Worm (Caenorhabditis elegans): ENCODE measurements around the gene F40G12.10.
"Not testable (repeated sequence)": the region's sequence is repeated elsewhere in the genome, so short reads cannot be mapped to it uniquely, and the experiment has no call there.

The F40G12.10 gene

DNA sequence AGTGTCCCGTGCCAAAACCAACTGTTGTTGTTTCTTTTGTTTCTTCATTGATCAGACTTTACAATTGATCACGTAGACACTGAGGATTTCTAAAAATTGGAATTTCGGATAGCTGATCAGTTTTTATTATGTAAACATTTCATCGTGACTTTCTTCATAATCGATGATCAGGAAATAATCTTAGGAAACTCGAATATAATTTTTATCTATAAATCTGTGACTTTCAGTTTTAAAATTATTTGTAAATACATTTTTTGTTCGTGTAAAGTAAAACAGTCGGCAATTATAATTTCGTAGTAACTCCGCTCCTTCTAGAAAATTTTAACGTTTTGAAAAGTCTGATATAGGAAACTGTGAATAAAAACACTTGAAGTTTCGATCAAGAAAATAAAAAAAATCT lies 12.6 kb upstream of the F40G12.10 start, which contains the start of gene F40G12.5:
Gene F40G12.5, minus strand, starts transcription at position 101 of the 400 bp plus-strand sequence.
- TF ChIP-seq bed-3 (GFP tag; optimal IDR thresholded peaks at IDR 0.05), result no peak
- TF ChIP-seq zip-8 (tag; optimal IDR thresholded peaks at IDR 0.05), result no peak
- TF ChIP-seq ceh-39 (tag; optimal IDR thresholded peaks at IDR 0.05), result no peak
- TF ChIP-seq mab-5 (tag; optimal IDR thresholded peaks at IDR 0.05), result no peak

DNA sequence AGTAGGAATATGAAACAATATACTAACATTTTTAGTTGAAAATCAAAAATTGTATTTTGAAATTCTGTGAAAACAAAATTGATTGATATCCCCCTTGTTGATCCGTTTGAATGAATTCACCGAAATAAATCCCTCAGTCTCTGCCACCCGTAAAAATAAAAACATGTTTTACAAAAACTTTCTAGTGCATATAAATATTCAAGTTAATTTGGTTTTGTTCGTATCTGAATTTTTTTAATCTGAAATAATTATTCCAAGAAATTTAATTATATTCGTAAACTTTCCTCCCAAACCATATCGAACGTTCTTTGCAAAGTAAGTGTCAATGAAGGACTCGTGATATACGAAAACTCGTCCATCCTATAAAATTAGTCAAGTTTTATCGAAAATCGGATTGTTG lies 10.3 kb upstream of the F40G12.10 start, which contains the start of gene F40G12.6:
Gene F40G12.6, minus strand, starts transcription at position 101 of the 400 bp plus-strand sequence.
- no peak for TF ChIP-seq unc-120 (tag; optimal IDR thresholded peaks at IDR 0.05; ENCODE audit: poor library complexity, severe bottlenecking)
- no peak for TF ChIP-seq unc-62 (GFP tag; optimal IDR thresholded peaks at IDR 0.05)
- TF ChIP-seq snpc-4 (tag; optimal IDR thresholded peaks at IDR 0.05), result no peak
- no peak for TF ChIP-seq mls-2 (tag; optimal IDR thresholded peaks at IDR 0.05)
- TF ChIP-seq ham-2 (GFP tag; optimal IDR thresholded peaks at IDR 0.05), result no peak

DNA sequence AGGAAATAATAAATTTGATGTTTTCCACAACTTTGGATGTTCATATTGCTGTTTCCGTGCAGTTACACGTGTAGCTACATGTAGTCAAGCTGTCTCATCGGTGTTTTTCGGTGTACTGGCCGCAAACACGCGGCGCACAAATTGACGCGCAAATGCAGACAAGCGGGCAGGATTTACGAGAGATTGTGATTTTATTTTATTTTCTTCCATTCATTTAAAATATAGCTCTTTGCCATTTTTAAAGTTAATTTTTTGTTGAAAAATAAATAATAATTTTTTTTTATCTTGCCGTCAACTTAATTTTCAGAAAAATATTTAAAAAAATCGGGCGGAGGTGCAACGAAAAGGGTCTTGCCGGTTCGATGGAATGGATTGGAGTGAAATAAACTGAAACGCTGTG lies 9.1 kb upstream of the F40G12.10 start, which contains the start of gene F40G12.7:
Gene F40G12.7, plus strand, starts transcription at position 301 of the 400 bp plus-strand sequence.
- not testable (repeated sequence) for TF ChIP-seq ceh-39, mls-2, lsy-2 (tag; optimal IDR thresholded peaks at IDR 0.05)

DNA sequence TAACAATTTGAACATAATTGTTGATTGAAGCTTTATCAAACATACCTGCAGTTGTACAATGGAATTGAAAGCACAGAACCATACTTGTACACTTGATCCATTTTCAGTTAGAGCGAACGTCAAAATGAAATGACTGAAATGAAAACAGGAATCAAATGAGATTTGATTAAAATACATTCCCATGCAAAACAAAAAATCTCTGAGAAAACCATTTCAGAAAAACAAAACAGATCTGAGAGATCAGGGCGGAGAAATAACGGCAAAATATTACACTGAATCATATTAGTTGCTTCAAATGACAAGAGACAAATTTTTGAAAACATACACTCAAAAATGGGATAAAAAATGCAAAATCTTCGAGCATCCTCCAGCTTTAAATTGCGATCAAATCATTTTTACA lies 3.6 kb upstream of the F40G12.10 start, which contains the start of gene srt-33:
Gene srt-33, minus strand, starts transcription at position 101 of the 400 bp plus-strand sequence.
- TF ChIP-seq sptf-1 (tag; optimal IDR thresholded peaks at IDR 0.05) (no peak), unc-39 (tag; optimal IDR thresholded peaks at IDR 0.05) (no peak), ceh-83 (GFP tag; optimal IDR thresholded peaks at IDR 0.05) (no peak), pha-4 (tag; optimal IDR thresholded peaks at IDR 0.05) (no peak), unc-120 (tag; optimal IDR thresholded peaks at IDR 0.05; ENCODE audit: poor library complexity, severe bottlenecking) (no peak), nhr-237 (tag; optimal IDR thresholded peaks at IDR 0.05) (no peak), M03D4.4 (tag; optimal IDR thresholded peaks at IDR 0.05) (no peak)

DNA sequence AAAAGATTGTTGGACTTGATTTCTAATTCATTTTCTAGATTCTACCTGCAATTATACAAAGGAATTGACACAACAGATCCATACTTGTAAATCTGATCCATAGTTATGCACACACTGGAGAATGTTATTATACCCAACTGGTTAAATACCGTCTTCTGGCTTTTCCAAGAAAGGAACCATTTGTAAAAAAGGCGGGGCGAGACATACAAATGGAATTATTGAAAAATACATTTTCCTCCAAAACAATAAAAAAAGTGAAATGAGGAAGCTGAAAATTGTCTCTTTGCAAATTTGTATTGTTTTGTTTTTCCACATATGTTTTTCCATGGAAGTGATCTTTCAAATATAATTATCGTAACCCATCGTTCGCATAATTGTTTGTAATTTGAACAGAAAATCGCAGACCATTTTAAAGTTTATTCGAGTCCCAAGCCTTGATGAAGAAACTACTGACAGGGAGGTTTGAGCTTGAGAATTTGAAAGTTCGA lies 1.1 kb upstream of the F40G12.10 start, which contains the start of the genes srt-74 and F40G12.9:
Gene srt-74, minus strand, starts transcription at position 101 of the 488 bp plus-strand sequence.
Gene F40G12.9, plus strand, starts transcription at position 438 of the 488 bp plus-strand sequence.
- TF ChIP-seq cnd-1 (tag; optimal IDR thresholded peaks at IDR 0.05) (no peak), bed-3 (GFP tag; optimal IDR thresholded peaks at IDR 0.05) (no peak), hlh-1 (tag; optimal IDR thresholded peaks at IDR 0.05) (no peak), drap-1 (GFP tag; optimal IDR thresholded peaks at IDR 0.05) (no peak), sptf-1 (tag; optimal IDR thresholded peaks at IDR 0.05) (no peak), tbx-8 (GFP tag; optimal IDR thresholded peaks at IDR 0.05) (no peak), ztf-11 (tag; optimal IDR thresholded peaks at IDR 0.05) (no peak), ces-1 (GFP tag; optimal IDR thresholded peaks at IDR 0.05) (no peak), ceh-83 (GFP tag; optimal IDR thresholded peaks at IDR 0.05) (no peak), unc-39 (tag; optimal IDR thresholded peaks at IDR 0.05) (no peak)

DNA sequence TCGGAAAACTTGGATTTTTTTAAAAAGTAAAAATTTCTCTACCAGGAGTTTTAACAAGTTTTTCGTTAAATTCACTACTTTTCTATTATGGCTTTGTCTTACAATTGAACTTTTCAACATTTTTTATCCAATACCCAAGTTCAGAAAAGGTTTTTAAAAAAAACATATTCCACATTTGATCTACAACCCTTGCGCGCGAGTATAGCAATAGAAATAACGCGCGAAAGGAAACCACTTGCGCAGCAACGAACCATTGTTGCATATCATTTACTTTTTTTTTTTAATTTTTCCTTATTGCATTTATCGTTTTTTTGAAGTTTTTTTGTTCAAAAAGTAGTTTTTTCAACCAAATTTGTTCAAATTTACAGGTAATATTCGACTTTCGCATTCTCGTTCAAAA lies 2.5 kb downstream of the F40G12.10 start, which contains the start of gene F40G12.11:
Gene F40G12.11, plus strand, starts transcription at position 369 of the 400 bp plus-strand sequence.
- TF ChIP-seq tbx-8 (GFP tag; optimal IDR thresholded peaks at IDR 0.05) (no peak), cnd-1 (tag; optimal IDR thresholded peaks at IDR 0.05) (no peak), sptf-1 (tag; optimal IDR thresholded peaks at IDR 0.05) (no peak)

DNA sequence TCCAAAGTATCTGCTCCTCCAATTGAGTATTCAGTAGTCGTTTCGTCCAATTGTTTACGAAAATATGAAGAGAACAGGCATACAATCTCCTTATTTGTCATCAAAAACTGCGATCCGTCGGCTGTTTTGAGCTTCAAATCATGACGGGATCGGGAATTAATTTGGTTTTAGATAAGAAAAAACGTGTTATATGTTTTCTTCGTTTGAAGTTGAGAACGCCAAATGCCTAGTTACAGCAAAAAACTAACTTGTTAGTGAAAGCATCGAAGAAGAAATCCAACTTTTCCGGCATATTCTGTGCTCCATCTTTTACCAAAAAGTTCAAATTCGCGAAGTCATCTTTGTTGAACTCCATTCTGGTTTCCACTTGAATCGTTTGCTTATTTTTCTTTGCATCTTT lies 6.0 kb downstream of the F40G12.10 start, which contains the start of gene F14D7.1:
Gene F14D7.1, minus strand, starts transcription at position 101 of the 400 bp plus-strand sequence.
- TF ChIP-seq mep-1 (tag; optimal IDR thresholded peaks at IDR 0.05) (no peak), mls-2 (tag; optimal IDR thresholded peaks at IDR 0.05) (no peak), ces-1 (GFP tag; optimal IDR thresholded peaks at IDR 0.05) (no peak), ham-2 (GFP tag; optimal IDR thresholded peaks at IDR 0.05) (no peak), zip-8 (tag; optimal IDR thresholded peaks at IDR 0.05) (no peak), unc-120 (tag; optimal IDR thresholded peaks at IDR 0.05; ENCODE audit: poor library complexity, severe bottlenecking) (no peak), flh-1 (GFP tag; optimal IDR thresholded peaks at IDR 0.05) (no peak), elt-3 (tag; optimal IDR thresholded peaks at IDR 0.05) (no peak), M03D4.4 (tag; optimal IDR thresholded peaks at IDR 0.05) (no peak), tbx-8 (GFP tag; optimal IDR thresholded peaks at IDR 0.05) (no peak)

Measured in whole organism, mixed stage, embryonic.